Fruit fly (Drosophila melanogaster) whole organism, prepupa: ENCODE measurements around the gene CG31371.
A peak's percentile ranks its signal among the peaks of the same experiment; 100 is the strongest.

Source experiments
- CG31627 ChIP-seq: fragments of 200-800 bp; sonication (Bioruptor generic); optimal IDR thresholded peaks from 3 replicates; lab custom pipeline; 2016; ENCODE audit warnings: missing biosample characterization, missing genetic modification characterization
- Gug ChIP-seq: fragments of 200-800 bp; sonication (Bioruptor generic); IDR thresholded peaks from 2 replicates; pipeline ENCODE4 v1.3.6; 2022; ENCODE audit warnings: missing biosample characterization, missing genetic modification characterization
- Sox102F ChIP-seq: fragments of 200-800 bp; sonication (Bioruptor generic); optimal IDR thresholded peaks from 2 replicates; lab custom pipeline; 2016; ENCODE audit warnings: missing biosample characterization, mild to moderate bottlenecking, missing genetic modification characterization
- Sox14 ChIP-seq: fragments of 200-800 bp; sonication (Bioruptor generic); optimal IDR thresholded peaks from 3 replicates; lab custom pipeline; 2016; ENCODE audit warnings: missing biosample characterization, missing genetic modification characterization
- achi ChIP-seq: fragments of 200-800 bp; sonication (Bioruptor generic); optimal IDR thresholded peaks from 3 replicates; lab custom pipeline; 2016; ENCODE audit warnings: missing biosample characterization, missing genetic modification characterization
- lz ChIP-seq: fragments of 200-800 bp; sonication (Bioruptor generic); optimal IDR thresholded peaks from 3 replicates; lab custom pipeline; 2016; ENCODE audit warnings: missing biosample characterization, missing genetic modification characterization

DNA sequence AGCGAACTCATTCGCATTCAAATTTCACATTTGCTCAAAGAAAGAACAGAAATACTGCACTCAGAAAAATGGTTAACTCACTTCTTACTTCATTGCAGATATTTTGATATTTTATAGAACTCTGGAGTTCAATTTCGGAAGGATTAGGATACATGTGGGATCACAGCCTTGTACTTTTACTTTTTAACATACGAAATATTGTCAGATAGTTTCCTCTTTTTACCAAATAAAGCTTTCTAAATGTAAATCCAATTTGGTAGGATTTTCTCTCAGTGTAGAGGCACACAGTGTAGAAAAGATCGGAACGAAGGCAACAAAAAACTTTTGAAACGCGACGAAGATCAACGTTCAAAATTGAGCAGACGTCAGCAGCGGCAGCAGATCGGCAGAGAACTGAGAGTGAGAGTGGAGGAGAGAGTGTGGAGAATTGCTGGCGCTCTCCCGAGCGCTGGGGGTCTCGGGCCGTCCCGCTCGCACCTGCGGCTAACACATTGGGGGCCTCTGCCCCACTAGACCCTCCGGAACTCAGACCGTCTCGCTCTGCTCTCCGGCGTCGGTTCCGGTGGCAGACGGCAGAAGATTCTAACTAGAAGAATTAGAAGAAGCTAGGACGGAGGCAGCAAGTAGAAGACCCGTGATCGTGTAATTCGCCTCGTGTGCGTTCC is 28.8 kb upstream of the CG31371 start, which contains the start of gene tmod:
- TF ChIP-seq Sox14 (GFP tag; lab: Kevin White, UChicago) (peak; percentile 51), achi (peak; percentile 49), Sox102F (peak; percentile 24), lz (GFP tag; lab: Kevin White, UChicago) (peak; percentile 42), CG31627 (peak; percentile 34), Gug (GFP tag; lab: Robert Waterston, UW) (peak; percentile 51)
